Worm (Caenorhabditis elegans) whole organism, mixed stage, embryonic: ENCODE measurements around the gene fzo-1.
A peak's percentile ranks its signal among the peaks of the same experiment; 100 is the strongest.

ENCODE experiments used
- M03D4.4 ChIP-seq: sonication (generic microtip); optimal IDR thresholded peaks from 2 replicates; lab custom pipeline; 2017; ENCODE audit warnings: mild to moderate bottlenecking, missing genetic modification characterization, missing compliant biosample characterization
- bed-3 ChIP-seq: fragments of 200-800 bp; sonication (Bioruptor generic); optimal IDR thresholded peaks from 3 replicates; lab custom pipeline; 2018; ENCODE audit warnings: mild to moderate bottlenecking, missing genetic modification characterization, moderate library complexity, missing compliant biosample characterization
- blmp-1 ChIP-seq: fragments of 150-350 bp; optimal IDR thresholded peaks from 2 replicates; lab custom pipeline; 2014; ENCODE audit warnings: missing biosample characterization, missing genetic modification characterization
- ceh-39 ChIP-seq: fragments of 150-350 bp; optimal IDR thresholded peaks from 2 replicates; lab custom pipeline; 2014; ENCODE audit warnings: missing biosample characterization, missing genetic modification characterization
- ceh-43 ChIP-seq: fragments of 200-800 bp; sonication (Bioruptor generic); optimal IDR thresholded peaks from 2 replicates; lab custom pipeline; 2018; ENCODE audit warnings: mild to moderate bottlenecking, missing genetic modification characterization, moderate library complexity, missing compliant biosample characterization
- ceh-83 ChIP-seq: fragments of 200-800 bp; sonication (Bioruptor generic); optimal IDR thresholded peaks from 2 replicates; lab custom pipeline; 2018; ENCODE audit warnings: mild to moderate bottlenecking, missing genetic modification characterization, missing compliant biosample characterization
- cnd-1 ChIP-seq: fragments of 200-800 bp; sonication (Bioruptor generic); optimal IDR thresholded peaks from 2 replicates; lab custom pipeline; 2018; ENCODE audit warnings: mild to moderate bottlenecking, missing genetic modification characterization, missing compliant biosample characterization
- drap-1 ChIP-seq: fragments of 200-800 bp; sonication (Bioruptor generic); optimal IDR thresholded peaks from 3 replicates; lab custom pipeline; 2018; ENCODE audit warnings: mild to moderate bottlenecking, missing genetic modification characterization, missing compliant biosample characterization
- elt-1 ChIP-seq: sonication (generic microtip); optimal IDR thresholded peaks from 2 replicates; lab custom pipeline; 2017; ENCODE audit warnings: missing genetic modification characterization, mild to moderate bottlenecking, missing compliant biosample characterization, antibody characterized with exemption, moderate library complexity, borderline replicate concordance; ENCODE audit not compliant: insufficient read depth
- elt-3 ChIP-seq: fragments of 150-350 bp; optimal IDR thresholded peaks from 2 replicates; lab custom pipeline; 2014; ENCODE audit warnings: missing biosample characterization, missing genetic modification characterization
- flh-1 ChIP-seq: fragments of 200-800 bp; sonication (Bioruptor generic); optimal IDR thresholded peaks from 2 replicates; lab custom pipeline; 2018; ENCODE audit warnings: mild to moderate bottlenecking, missing genetic modification characterization, moderate library complexity, missing compliant biosample characterization
- ham-2 ChIP-seq: fragments of 200-800 bp; sonication (Bioruptor generic); optimal IDR thresholded peaks from 2 replicates; lab custom pipeline; 2018; ENCODE audit warnings: mild to moderate bottlenecking, missing genetic modification characterization, missing compliant biosample characterization
- hlh-1 ChIP-seq: fragments of 150-350 bp; optimal IDR thresholded peaks from 2 replicates; lab custom pipeline; 2014; ENCODE audit warnings: missing biosample characterization, missing genetic modification reagents, missing genetic modification characterization
- lin-13 ChIP-seq: fragments of 150-350 bp; optimal IDR thresholded peaks from 2 replicates; lab custom pipeline; 2014; ENCODE audit warnings: missing biosample characterization, missing genetic modification characterization
- lin-32 ChIP-seq: fragments of 200-800 bp; sonication (Bioruptor generic); optimal IDR thresholded peaks from 2 replicates; lab custom pipeline; 2018; ENCODE audit warnings: mild to moderate bottlenecking, missing genetic modification characterization, missing compliant biosample characterization
- lsy-2 ChIP-seq: fragments of 150-350 bp; optimal IDR thresholded peaks from 2 replicates; lab custom pipeline; 2014; ENCODE audit warnings: missing biosample characterization, missing genetic modification characterization
- mab-5 ChIP-seq: fragments of 150-350 bp; optimal IDR thresholded peaks from 2 replicates; lab custom pipeline; 2014; ENCODE audit warnings: missing biosample characterization, missing genetic modification characterization
- mep-1 ChIP-seq: fragments of 150-350 bp; optimal IDR thresholded peaks from 2 replicates; lab custom pipeline; 2017; ENCODE audit warnings: missing biosample characterization, missing genetic modification reagents, missing genetic modification characterization, inconsistent platforms
- nhr-12 ChIP-seq: fragments of 150-350 bp; optimal IDR thresholded peaks from 2 replicates; lab custom pipeline; 2014; ENCODE audit warnings: missing biosample characterization, missing genetic modification characterization
- nhr-2 ChIP-seq: fragments of 150-350 bp; optimal IDR thresholded peaks from 2 replicates; lab custom pipeline; 2014; ENCODE audit warnings: missing biosample characterization, missing genetic modification characterization
- nhr-237 ChIP-seq: fragments of 150-350 bp; optimal IDR thresholded peaks from 2 replicates; lab custom pipeline; 2014; ENCODE audit warnings: missing biosample characterization, missing genetic modification characterization
- nhr-28 ChIP-seq: fragments of 150-350 bp; optimal IDR thresholded peaks from 2 replicates; lab custom pipeline; 2014; ENCODE audit warnings: missing biosample characterization, missing genetic modification characterization
- nhr-76 ChIP-seq: sonication (generic microtip); optimal IDR thresholded peaks from 2 replicates; lab custom pipeline; 2017; ENCODE audit warnings: missing biosample characterization, missing genetic modification characterization
- pha-4 ChIP-seq: fragments of 150-350 bp; optimal IDR thresholded peaks from 2 replicates; lab custom pipeline; 2018; ENCODE audit warnings: missing biosample characterization, missing genetic modification reagents, missing genetic modification characterization
- sem-2 ChIP-seq: fragments of 200-800 bp; sonication (Bioruptor generic); optimal IDR thresholded peaks from 2 replicates; lab custom pipeline; 2018; ENCODE audit warnings: mild to moderate bottlenecking, missing genetic modification characterization, missing compliant biosample characterization
- snpc-4 ChIP-seq: fragments of 150-350 bp; optimal IDR thresholded peaks from 2 replicates; lab custom pipeline; 2014; ENCODE audit warnings: missing biosample characterization, missing genetic modification characterization
- sptf-1 ChIP-seq: sonication (generic microtip); optimal IDR thresholded peaks from 2 replicates; lab custom pipeline; 2017; ENCODE audit warnings: mild to moderate bottlenecking, missing genetic modification characterization, moderate library complexity, missing compliant biosample characterization
- tbx-8 ChIP-seq: fragments of 200-800 bp; sonication (Bioruptor generic); optimal IDR thresholded peaks from 2 replicates; lab custom pipeline; 2018; ENCODE audit warnings: mild to moderate bottlenecking, missing genetic modification characterization, moderate library complexity, missing compliant biosample characterization
- unc-120 ChIP-seq: sonication (generic microtip); optimal IDR thresholded peaks from 2 replicates; lab custom pipeline; 2017; ENCODE audit warnings: missing genetic modification characterization, missing compliant biosample characterization; ENCODE audit not compliant: poor library complexity, severe bottlenecking
- unc-39 ChIP-seq: fragments of 150-350 bp; optimal IDR thresholded peaks from 2 replicates; lab custom pipeline; 2014; ENCODE audit warnings: missing biosample characterization, missing genetic modification characterization
- zip-8 ChIP-seq: fragments of 150-350 bp; optimal IDR thresholded peaks from 2 replicates; lab custom pipeline; 2014; ENCODE audit warnings: missing biosample characterization, missing genetic modification characterization

fzo-1 gene

ce11 chrII:5863893-5864292 lies 27.9 kb upstream of the fzo-1 start, which contains the start of gene tag-234:
Gene tag-234 (plus strand): TSS chrII:5864193.
- TF ChIP-seq lin-32 (GFP tag; lab: Kevin White, UChicago): no peak
- TF ChIP-seq elt-3 (tag; lab: Kevin White, UChicago): no peak
- TF ChIP-seq nhr-12 (tag; lab: Kevin White, UChicago): no peak
- no peak for TF ChIP-seq M03D4.4

ce11 chrII:5860621-5861020 lies 24.6 kb upstream of the fzo-1 start:
- TF ChIP-seq mep-1: no peak
- TF ChIP-seq lsy-2 (tag; lab: Kevin White, UChicago): no peak
- TF ChIP-seq tbx-8 (GFP tag; lab: Kevin White, UChicago): no peak
- no peak for TF ChIP-seq M03D4.4
- no peak for TF ChIP-seq nhr-12 (tag; lab: Kevin White, UChicago)
- TF ChIP-seq unc-39: no peak
- TF ChIP-seq snpc-4 (tag; lab: Kevin White, UChicago): no peak
- TF ChIP-seq unc-120: no peak

ce11 chrII:5858322-5858721 lies 22.3 kb upstream of the fzo-1 start, which contains the start of gene F55C12.4:
Gene F55C12.4 (minus strand): TSS chrII:5858422.
- no peak for TF ChIP-seq bed-3
- TF ChIP-seq ceh-83: no peak
- no peak for TF ChIP-seq zip-8
- TF ChIP-seq nhr-28: no peak
- no peak for TF ChIP-seq unc-39
- no peak for TF ChIP-seq nhr-76 (tag; lab: Kevin White, UChicago)
- no peak for TF ChIP-seq ceh-43 (GFP tag; lab: Kevin White, UChicago)
- no peak for TF ChIP-seq sem-2 (GFP tag; lab: Kevin White, UChicago)
- no peak for TF ChIP-seq nhr-237 (tag; lab: Kevin White, UChicago)
- TF ChIP-seq mep-1: no peak
- no peak for TF ChIP-seq sptf-1
- no peak for TF ChIP-seq flh-1 (GFP tag; lab: Kevin White, UChicago)
- TF ChIP-seq cnd-1 (tag; lab: Kevin White, UChicago): no peak
- TF ChIP-seq elt-1: no peak
- TF ChIP-seq pha-4 (tag; lab: Kevin White, UChicago): no peak
- TF ChIP-seq lin-13: no peak
- no peak for TF ChIP-seq mab-5 (tag; lab: Kevin White, UChicago)

ce11 chrII:5854122-5854521 lies 18.1 kb upstream of the fzo-1 start, which contains the start of gene H41C03.1:
Gene H41C03.1 (plus strand): TSS chrII:5854422.
- no peak for TF ChIP-seq elt-1
- no peak for TF ChIP-seq M03D4.4
- no peak for TF ChIP-seq drap-1
- TF ChIP-seq ceh-83: no peak
- no peak for TF ChIP-seq pha-4 (tag; lab: Kevin White, UChicago)

- no peak for TF ChIP-seq blmp-1 (tag; lab: Kevin White, UChicago)
- TF ChIP-seq elt-3 (tag; lab: Kevin White, UChicago): peak; percentile 44
- TF ChIP-seq ham-2: peak; percentile 51
Observed at ce11 chrII:5853261-5853660, 17.3 kb upstream of the fzo-1 start.

ce11 chrII:5852007-5852406 lies 16.0 kb upstream of the fzo-1 start, which contains the start of gene H41C03.2:
Gene H41C03.2 (minus strand): TSS chrII:5852107.
- TF ChIP-seq sptf-1: no peak
- TF ChIP-seq M03D4.4: no peak
- TF ChIP-seq nhr-2 (tag; lab: Kevin White, UChicago): no peak
- no peak for TF ChIP-seq hlh-1 (tag; lab: Kevin White, UChicago)
- no peak for TF ChIP-seq zip-8
- no peak for TF ChIP-seq nhr-237 (tag; lab: Kevin White, UChicago)
- no peak for TF ChIP-seq drap-1
- no peak for TF ChIP-seq snpc-4 (tag; lab: Kevin White, UChicago)

ce11 chrII:5846181-5846580 lies 10.2 kb upstream of the fzo-1 start:
- TF ChIP-seq M03D4.4 (no peak), ceh-83 (no peak), nhr-237 (tag; lab: Kevin White, UChicago) (no peak), tbx-8 (GFP tag; lab: Kevin White, UChicago) (no peak), nhr-12 (tag; lab: Kevin White, UChicago) (no peak), snpc-4 (tag; lab: Kevin White, UChicago) (no peak), mab-5 (tag; lab: Kevin White, UChicago) (no peak), ceh-39 (tag; lab: Kevin White, UChicago) (no peak), hlh-1 (tag; lab: Kevin White, UChicago) (no peak), nhr-2 (tag; lab: Kevin White, UChicago) (no peak), lin-13 (no peak), nhr-76 (tag; lab: Kevin White, UChicago) (no peak), blmp-1 (tag; lab: Kevin White, UChicago) (no peak), bed-3 (no peak), mep-1 (no peak)
